Worm (Caenorhabditis elegans) whole organism, L1 larva: ENCODE measurements around the gene srg-27.
A peak's percentile ranks its signal among the peaks of the same experiment; 100 is the strongest.

Experiments used
- F16B12.6 ChIP-seq: fragments of 150-350 bp; optimal IDR thresholded peaks from 2 replicates; lab custom pipeline; 2014; ENCODE audit warnings: missing biosample characterization, missing genetic modification characterization
- Y116A8C.19 ChIP-seq: sonication (generic microtip); optimal IDR thresholded peaks from 2 replicates; lab custom pipeline; 2016; ENCODE audit warnings: missing compliant biosample characterization, missing genetic modification characterization, borderline replicate concordance
- aly-2 ChIP-seq: fragments of 150-350 bp; optimal IDR thresholded peaks from 2 replicates; lab custom pipeline; 2014; ENCODE audit warnings: missing biosample characterization, missing genetic modification characterization
- ceh-63 ChIP-seq: fragments of 200-800 bp; sonication (Bioruptor generic); optimal IDR thresholded peaks from 2 replicates; lab custom pipeline; 2018; ENCODE audit warnings: mild to moderate bottlenecking, missing genetic modification characterization, missing compliant biosample characterization
- ceh-8 ChIP-seq: fragments of 200-800 bp; sonication (Bioruptor generic); optimal IDR thresholded peaks from 2 replicates; lab custom pipeline; 2018; ENCODE audit warnings: mild to moderate bottlenecking, missing genetic modification characterization, moderate library complexity, missing compliant biosample characterization
- ceh-88 ChIP-seq: fragments of 200-800 bp; sonication (Bioruptor generic); IDR thresholded peaks from 2 replicates; pipeline ENCODE4 v1.3.6; 2022; ENCODE audit warnings: missing genetic modification characterization, missing compliant biosample characterization
- dpl-1 ChIP-seq, 3 experiments: fragments of 150-350 bp in 2 of 3; sonication (generic microtip) in 1 of 3; optimal IDR thresholded peaks; 2 replicates each; lab custom pipeline; 2014 to 2017; ENCODE audit warnings: missing biosample characterization in 3 of 3, missing genetic modification characterization in 3 of 3, missing genetic modification reagents in 3 of 3
- dsc-1 ChIP-seq: sonication (generic microtip); optimal IDR thresholded peaks from 2 replicates; lab custom pipeline; 2016; ENCODE audit warnings: mild to moderate bottlenecking, missing genetic modification characterization, missing compliant biosample characterization
- efl-1 ChIP-seq, 4 experiments: fragments of 150-350 bp; optimal IDR thresholded peaks in 3 of 4; peaks in 1 of 4; 1 replicate in 1 of 4; 2 replicates in 3 of 4; lab custom pipeline; 2014; ENCODE audit warnings: missing biosample characterization in 2 of 4, missing genetic modification characterization in 2 of 4, missing genetic modification reagents in 2 of 4
- efl-3 ChIP-seq: fragments of 200-800 bp; sonication (Bioruptor generic); optimal IDR thresholded peaks from 2 replicates; lab custom pipeline; 2018; ENCODE audit warnings: mild to moderate bottlenecking, missing genetic modification characterization, missing compliant biosample characterization
- elt-2 ChIP-seq: sonication (generic microtip); optimal IDR thresholded peaks from 2 replicates; lab custom pipeline; 2016; ENCODE audit warnings: missing genetic modification characterization, mild to moderate bottlenecking, inconsistent platforms, missing compliant biosample characterization, missing genetic modification reagents
- elt-3 ChIP-seq, 6 experiments: fragments of 150-350 bp in 1 of 6; sonication (generic microtip); optimal IDR thresholded peaks; 2 replicates each; lab custom pipeline; 2017 to 2018; ENCODE audit warnings: missing biosample characterization in 6 of 6, missing genetic modification characterization in 6 of 6, inconsistent platforms in 1 of 6
- fkh-10 ChIP-seq: sonication (generic microtip); optimal IDR thresholded peaks from 2 replicates; lab custom pipeline; 2017; ENCODE audit warnings: missing biosample characterization, missing genetic modification reagents, missing genetic modification characterization
- fkh-4 ChIP-seq: sonication (generic microtip); optimal IDR thresholded peaks from 2 replicates; lab custom pipeline; 2016; ENCODE audit warnings: missing compliant biosample characterization, missing genetic modification characterization, borderline replicate concordance
- fos-1 ChIP-seq: fragments of 150-350 bp; optimal IDR thresholded peaks from 2 replicates; lab custom pipeline; 2014; ENCODE audit warnings: missing biosample characterization, missing genetic modification characterization
- hlh-4 ChIP-seq: sonication (generic microtip); optimal IDR thresholded peaks from 2 replicates; lab custom pipeline; 2016; ENCODE audit warnings: mild to moderate bottlenecking, missing genetic modification characterization, missing compliant biosample characterization
- hpl-2 ChIP-seq: fragments of 150-350 bp; optimal IDR thresholded peaks from 2 replicates; lab custom pipeline; 2014; ENCODE audit warnings: missing biosample characterization, missing genetic modification reagents, missing genetic modification characterization
- irx-1 ChIP-seq: sonication (generic microtip); optimal IDR thresholded peaks from 2 replicates; lab custom pipeline; 2016; ENCODE audit warnings: missing genetic modification characterization, missing compliant biosample characterization
- isw-1 ChIP-seq: fragments of 200-800 bp; sonication (Bioruptor generic); IDR thresholded peaks from 2 replicates; pipeline ENCODE4 v1.3.6; 2022; ENCODE audit warnings: missing genetic modification characterization, missing compliant biosample characterization
- lin-14 ChIP-seq: fragments of 200-800 bp; sonication (Bioruptor generic); optimal IDR thresholded peaks from 2 replicates; lab custom pipeline; 2018; ENCODE audit warnings: mild to moderate bottlenecking, missing genetic modification characterization, moderate library complexity, missing compliant biosample characterization
- lin-15B ChIP-seq: fragments of 150-350 bp; sonication (generic microtip); optimal IDR thresholded peaks from 3 replicates; lab custom pipeline; 2014; ENCODE audit warnings: missing biosample characterization, missing genetic modification characterization
- lsy-2 ChIP-seq, 2 experiments: fragments of 150-350 bp; optimal IDR thresholded peaks; 2 replicates each; lab custom pipeline; 2014; ENCODE audit warnings: missing biosample characterization in 2 of 2, missing genetic modification characterization in 2 of 2
- mdl-1 ChIP-seq, 2 experiments: fragments of 150-350 bp; optimal IDR thresholded peaks; 2 replicates each; lab custom pipeline; 2014 to 2017; ENCODE audit warnings: missing biosample characterization in 2 of 2, missing genetic modification characterization in 2 of 2, inconsistent platforms in 1 of 2
- mep-1 ChIP-seq: fragments of 150-350 bp; optimal IDR thresholded peaks from 2 replicates; lab custom pipeline; 2014; ENCODE audit warnings: missing biosample characterization, missing genetic modification characterization
- nhr-19 ChIP-seq: fragments of 200-800 bp; sonication (Bioruptor generic); conservative IDR thresholded peaks from 2 replicates; pipeline ENCODE4 v1.3.6; 2022; ENCODE audit warnings: missing genetic modification characterization, missing compliant biosample characterization
- nhr-20 ChIP-seq: sonication (generic microtip); optimal IDR thresholded peaks from 2 replicates; lab custom pipeline; 2016; ENCODE audit warnings: mild to moderate bottlenecking, missing genetic modification characterization, missing compliant biosample characterization
- nhr-237 ChIP-seq: fragments of 150-350 bp; optimal IDR thresholded peaks from 2 replicates; lab custom pipeline; 2014; ENCODE audit warnings: missing biosample characterization, missing genetic modification characterization
- nhr-47 ChIP-seq: sonication (generic microtip); optimal IDR thresholded peaks from 2 replicates; lab custom pipeline; 2016; ENCODE audit warnings: mild to moderate bottlenecking, missing genetic modification characterization, moderate library complexity, missing compliant biosample characterization
- nhr-71 ChIP-seq: sonication (generic microtip); optimal IDR thresholded peaks from 2 replicates; lab custom pipeline; 2016; ENCODE audit warnings: mild to moderate bottlenecking, missing genetic modification characterization, moderate library complexity, missing compliant biosample characterization
- nhr-76 ChIP-seq: sonication (generic microtip); optimal IDR thresholded peaks from 2 replicates; lab custom pipeline; 2017; ENCODE audit warnings: missing biosample characterization, missing genetic modification characterization
- nhr-77 ChIP-seq: fragments of 150-350 bp; optimal IDR thresholded peaks from 2 replicates; lab custom pipeline; 2014; ENCODE audit warnings: missing biosample characterization, missing genetic modification characterization
- nhr-84 ChIP-seq: sonication (generic microtip); optimal IDR thresholded peaks from 2 replicates; lab custom pipeline; 2017; ENCODE audit warnings: missing biosample characterization, missing genetic modification characterization
- pag-3 ChIP-seq: sonication (generic microtip); optimal IDR thresholded peaks from 2 replicates; lab custom pipeline; 2017; ENCODE audit warnings: missing genetic modification characterization, mild to moderate bottlenecking, missing compliant biosample characterization, antibody characterized with exemption, borderline replicate concordance; ENCODE audit not compliant: insufficient read depth
- pax-3 ChIP-seq: fragments of 200-800 bp; sonication (Bioruptor generic); optimal IDR thresholded peaks from 2 replicates; lab custom pipeline; 2018; ENCODE audit warnings: mild to moderate bottlenecking, missing genetic modification characterization, moderate library complexity, missing compliant biosample characterization
- rnt-1 ChIP-seq: sonication (generic microtip); optimal IDR thresholded peaks from 2 replicates; lab custom pipeline; 2016; ENCODE audit warnings: mild to moderate bottlenecking, missing genetic modification characterization, moderate library complexity, missing compliant biosample characterization
- snu-23 ChIP-seq: sonication (generic microtip); optimal IDR thresholded peaks from 2 replicates; lab custom pipeline; 2016; ENCODE audit warnings: missing genetic modification characterization, missing compliant biosample characterization
- sptf-1 ChIP-seq: fragments of 150-350 bp; optimal IDR thresholded peaks from 2 replicates; lab custom pipeline; 2014; ENCODE audit warnings: missing biosample characterization, missing genetic modification characterization
- tbx-2 ChIP-seq: sonication (generic microtip); optimal IDR thresholded peaks from 2 replicates; lab custom pipeline; 2016; ENCODE audit warnings: missing genetic modification characterization, missing compliant biosample characterization
- unc-130 ChIP-seq: fragments of 150-350 bp; optimal IDR thresholded peaks from 2 replicates; lab custom pipeline; 2017; ENCODE audit warnings: missing biosample characterization, missing genetic modification characterization, inconsistent platforms
- unc-30 ChIP-seq: sonication (generic microtip); optimal IDR thresholded peaks from 2 replicates; lab custom pipeline; 2017; ENCODE audit warnings: missing biosample characterization, missing genetic modification characterization
- unc-86 ChIP-seq: sonication (generic microtip); optimal IDR thresholded peaks from 2 replicates; lab custom pipeline; 2016; ENCODE audit warnings: missing genetic modification characterization, missing compliant biosample characterization
- ztf-11 ChIP-seq, 2 experiments: sonication (generic microtip); optimal IDR thresholded peaks; 2 replicates each; lab custom pipeline; 2016 to 2017; ENCODE audit warnings: missing genetic modification characterization in 2 of 2, missing biosample characterization in 1 of 2, missing compliant biosample characterization in 1 of 2
- ztf-4 ChIP-seq: fragments of 150-350 bp; optimal IDR thresholded peaks from 2 replicates; lab custom pipeline; 2014; ENCODE audit warnings: missing biosample characterization, missing genetic modification characterization

srg-27 gene

ce11 chrV:5339497-5339896, at the start of gene srg-27:
Gene srg-27, plus strand, starts transcription at chrV:5339797.
- no peak for TF ChIP-seq unc-30 (tag; lab: Kevin White, UChicago)
- no peak for TF ChIP-seq ztf-11 (tag; optimal IDR thresholded peaks at IDR 0.05; lab: Kevin White, UChicago)
- TF ChIP-seq Y116A8C.19 (tag; lab: Kevin White, UChicago), result no peak
- TF ChIP-seq efl-3, result no peak
- TF ChIP-seq sptf-1 (tag; lab: Kevin White, UChicago), result no peak
- TF ChIP-seq nhr-77 (tag; lab: Kevin White, UChicago), result no peak
- TF ChIP-seq mep-1 (tag; lab: Kevin White, UChicago), result no peak
- no peak for TF ChIP-seq elt-3 (tag; optimal IDR thresholded peaks at IDR 0.05; lab: Kevin White, UChicago)
- TF ChIP-seq elt-2, result no peak
- no peak for TF ChIP-seq unc-130 (tag; lab: Kevin White, UChicago)
- no peak for TF ChIP-seq nhr-84
- TF ChIP-seq nhr-47, result no peak
- TF ChIP-seq dsc-1 (tag; lab: Kevin White, UChicago), result no peak
- no peak for TF ChIP-seq irx-1
- no peak for TF ChIP-seq lin-15B
- no peak for TF ChIP-seq rnt-1 (tag; lab: Kevin White, UChicago)
- no peak for TF ChIP-seq nhr-237 (tag; lab: Kevin White, UChicago)
- TF ChIP-seq pag-3 (tag; lab: Kevin White, UChicago), result no peak
- TF ChIP-seq fkh-10 (GFP tag; lab: Kevin White, UChicago), result no peak
- no peak for TF ChIP-seq nhr-71
- TF ChIP-seq, all 84 proteins: peak for 0

- TF ChIP-seq ztf-4 (tag; lab: Kevin White, UChicago), result peak; percentile 9
- TF ChIP-seq dsc-1 (tag; lab: Kevin White, UChicago), result peak; percentile 94
- TF ChIP-seq lin-14 (GFP tag; lab: Kevin White, UChicago), result peak; percentile 81
- peak; percentile 3 for TF ChIP-seq unc-130 (tag; lab: Kevin White, UChicago)
- peak; percentile 72 for TF ChIP-seq nhr-71
- peak in 1 of 2 experiments; percentile 55 for TF ChIP-seq lsy-2 (tag; optimal IDR thresholded peaks at IDR 0.05; lab: Kevin White, UChicago)
- TF ChIP-seq tbx-2 (tag; lab: Kevin White, UChicago), result peak; percentile 18
- TF ChIP-seq mdl-1 (tag; optimal IDR thresholded peaks at IDR 0.05; lab: Kevin White, UChicago), result peak in 1 of 2 experiments; percentile 56
- no peak for TF ChIP-seq aly-2
- peak; percentile 22; the same call in 1 of the 2 replicates for TF ChIP-seq nhr-19 (GFP tag; lab: Robert Waterston, UW)
- TF ChIP-seq unc-86, result no peak
- peak; percentile 40 for TF ChIP-seq rnt-1 (tag; lab: Kevin White, UChicago)
- TF ChIP-seq fos-1, result no peak
- TF ChIP-seq fkh-4, result peak; percentile 53
- no peak for TF ChIP-seq pax-3 (tag; lab: Kevin White, UChicago)
- TF ChIP-seq hpl-2 (GFP tag; lab: Kevin White, UChicago), result no peak
- TF ChIP-seq efl-1 (optimal IDR thresholded peaks at IDR 0.05; lab: Kevin White, UChicago), result peak in 1 of 2 experiments; percentile 9
- TF ChIP-seq efl-1 (GFP tag; optimal IDR thresholded peaks at IDR 0.05 in 1 of 2; lab: Kevin White, UChicago), result no peak
- no peak for TF ChIP-seq unc-30 (tag; lab: Kevin White, UChicago)
- TF ChIP-seq ceh-63, result no peak
- no peak for TF ChIP-seq F16B12.6
- no peak for TF ChIP-seq hlh-4
- no peak for TF ChIP-seq ceh-88 (GFP tag; lab: Robert Waterston, UW)
- TF ChIP-seq mep-1 (tag; lab: Kevin White, UChicago), result no peak
- TF ChIP-seq efl-3, result no peak
- TF ChIP-seq snu-23 (GFP tag; lab: Kevin White, UChicago), result peak; percentile 36
- no peak for TF ChIP-seq nhr-76 (tag; lab: Kevin White, UChicago)
- no peak for TF ChIP-seq isw-1
- peak; percentile 17 for TF ChIP-seq nhr-20 (tag; lab: Kevin White, UChicago)
- TF ChIP-seq dpl-1 (GFP tag; optimal IDR thresholded peaks at IDR 0.05; lab: Kevin White, UChicago), result no peak
- TF ChIP-seq ceh-8 (GFP tag; lab: Kevin White, UChicago), result no peak
Observed at ce11 chrV:5295940-5296339, 43.7 kb upstream of the srg-27 start.
